Fruit fly (Drosophila melanogaster) whole organism: ENCODE data around the gene CG31549.

Experiments
- CG8478 ChIP-seq: fragments of >200 bp; optimal IDR thresholded peaks from 2 replicates; lab custom pipeline; 2018; ENCODE audit warnings: inconsistent platforms
- Dll ChIP-seq: fragments of >200 bp; optimal IDR thresholded peaks from 2 replicates; lab custom pipeline; 2017
- EcR ChIP-seq, 2 experiments: fragments of >200 bp; optimal IDR thresholded peaks; 2 replicates each; lab custom pipeline; 2017; ENCODE audit warnings: missing biosample characterization in 2 of 2, missing genetic modification characterization in 2 of 2, missing genetic modification reagents in 2 of 2
- pan ChIP-seq: fragments of >200 bp; optimal IDR thresholded peaks from 2 replicates; lab custom pipeline; 2017
- psq ChIP-seq: fragments of >200 bp; optimal IDR thresholded peaks from 2 replicates; lab custom pipeline; 2017
- usp ChIP-seq: fragments of >200 bp; optimal IDR thresholded peaks from 2 replicates; lab custom pipeline; 2017; ENCODE audit warnings: missing biosample characterization, missing genetic modification characterization, mixed read lengths

The CG31549 gene

dm6 chr3R:5632182-5632581 lies at the start of gene CG31549:
Gene CG31549 (plus strand): TSS chr3R:5632192.
- no peak for TF ChIP-seq Dll
- TF ChIP-seq usp (GFP tag; lab: Kevin White, UChicago) = no peak
- no peak for TF ChIP-seq EcR (GFP tag; optimal IDR thresholded peaks at IDR 0.05; lab: Kevin White, UChicago)
- TF ChIP-seq pan (lab: Kevin White, UChicago) = no peak
- no peak for TF ChIP-seq CG8478 (lab: Kevin White, UChicago)
- TF ChIP-seq psq = no peak

DNA sequence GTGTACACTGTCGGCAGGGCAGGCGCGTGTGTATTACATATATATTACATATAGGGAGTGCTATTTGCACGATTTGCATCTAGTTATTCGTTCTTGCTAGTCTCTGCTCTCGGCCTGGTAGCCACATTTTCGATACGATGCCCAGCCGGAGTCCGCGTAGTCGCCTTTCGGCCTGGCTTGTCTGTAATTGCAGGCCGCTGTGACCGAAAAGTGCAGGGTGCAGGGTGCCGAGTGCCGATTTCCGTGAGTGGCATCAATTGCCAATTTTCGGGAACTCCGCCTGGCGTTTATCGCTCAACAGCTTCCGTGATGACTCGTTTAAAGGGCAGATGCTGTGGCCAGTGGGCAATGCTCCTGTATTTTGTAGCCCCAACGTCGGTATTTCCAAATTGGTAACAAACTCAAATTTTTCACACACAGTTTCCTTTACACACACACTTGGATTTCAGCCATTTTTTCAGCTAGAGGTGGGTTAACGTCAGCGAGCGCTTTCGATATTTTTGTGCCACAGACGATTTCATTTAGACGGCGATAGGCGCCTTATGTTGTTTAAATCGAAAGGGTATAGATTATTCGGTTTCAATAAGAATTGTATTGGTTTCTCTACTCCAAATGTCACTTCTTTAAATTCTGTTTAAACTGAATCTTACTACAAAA lies 44.0 kb upstream of the CG31549 start, which contains the start of gene CG2926:
TSS of gene CG2926 (minus strand) at position 518 of the 657 bp plus-strand sequence.
- TF ChIP-seq Dll (no peak), psq (no peak), usp (GFP tag; lab: Kevin White, UChicago) (no peak), pan (lab: Kevin White, UChicago) (no peak), CG8478 (lab: Kevin White, UChicago) (no peak), EcR (GFP tag; optimal IDR thresholded peaks at IDR 0.05; lab: Kevin White, UChicago) (no peak)

dm6 chr3R:5588573-5588972 lies 43.4 kb upstream of the CG31549 start, which contains the start of gene PolZ2:
Gene PolZ2 (plus strand): TSS chr3R:5588873.
- no peak for TF ChIP-seq EcR (GFP tag; optimal IDR thresholded peaks at IDR 0.05; lab: Kevin White, UChicago)
- TF ChIP-seq psq = no peak
- TF ChIP-seq CG8478 (lab: Kevin White, UChicago) = no peak
- no peak for TF ChIP-seq pan (lab: Kevin White, UChicago)
- TF ChIP-seq Dll = no peak
- TF ChIP-seq usp (GFP tag; lab: Kevin White, UChicago) = no peak

DNA sequence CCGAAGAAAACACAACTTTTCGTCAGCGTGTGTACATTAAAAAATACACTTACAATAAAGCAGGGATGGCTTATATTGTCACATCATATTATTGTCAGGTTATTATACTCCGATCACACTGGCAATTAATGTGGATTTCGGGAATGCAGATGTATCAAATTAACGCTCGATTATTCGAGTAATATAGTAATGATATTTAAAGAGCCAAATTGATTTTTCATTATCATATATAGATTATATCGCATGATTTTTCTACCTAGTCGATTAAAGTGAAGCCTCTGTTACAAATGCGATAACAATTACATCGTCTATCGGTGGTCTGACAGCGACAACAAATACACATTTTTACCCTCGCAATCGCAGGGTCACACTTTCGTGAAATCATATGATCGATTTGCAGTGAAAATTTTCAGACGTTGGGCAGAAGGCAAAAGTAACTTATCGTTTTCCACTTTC lies 40.6 kb upstream of the CG31549 start, which contains the start of the genes noi and Vha26:
TSS of gene noi (minus strand) at position 62 of the 456 bp plus-strand sequence.
TSS of gene Vha26 (plus strand) at position 366 of the 456 bp plus-strand sequence.
- TF ChIP-seq usp (GFP tag; lab: Kevin White, UChicago) (no peak), psq (no peak), Dll (no peak), EcR (GFP tag; optimal IDR thresholded peaks at IDR 0.05; lab: Kevin White, UChicago) (no peak), CG8478 (lab: Kevin White, UChicago) (no peak), pan (lab: Kevin White, UChicago) (no peak)

dm6 chr3R:5592009-5592572 lies 39.9 kb upstream of the CG31549 start:
- TF ChIP-seq CG8478 (lab: Kevin White, UChicago) (peak; percentile 49), usp (GFP tag; lab: Kevin White, UChicago) (no peak), Dll (no peak), pan (lab: Kevin White, UChicago) (no peak)

DNA sequence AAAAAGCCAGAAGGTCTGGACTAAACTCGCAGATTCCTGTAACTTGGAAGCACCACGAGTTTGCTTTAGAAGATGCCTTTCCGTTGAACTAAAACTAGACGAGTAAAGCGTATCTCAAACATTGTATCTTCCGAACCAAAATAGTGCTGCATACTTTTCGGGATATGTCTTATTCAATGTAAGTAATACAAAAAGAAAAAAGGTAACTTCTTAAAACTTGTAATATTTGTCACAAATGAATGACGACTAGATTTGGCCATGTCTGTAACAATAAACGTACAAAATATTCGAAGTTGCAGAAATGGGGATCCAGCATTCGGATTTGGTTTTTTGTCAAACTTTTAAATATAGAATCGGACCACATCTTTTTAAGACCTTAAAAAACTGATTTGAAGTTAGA lies 37.1 kb upstream of the CG31549 start:
- TF ChIP-seq Dll (no peak), psq (no peak), pan (lab: Kevin White, UChicago) (no peak), usp (GFP tag; lab: Kevin White, UChicago) (no peak), CG8478 (lab: Kevin White, UChicago) (no peak), EcR (GFP tag; optimal IDR thresholded peaks at IDR 0.05; lab: Kevin White, UChicago) (no peak)

- TF ChIP-seq CG8478 (lab: Kevin White, UChicago) = no peak
- no peak for TF ChIP-seq pan (lab: Kevin White, UChicago)
- TF ChIP-seq psq = no peak
- TF ChIP-seq Dll = no peak
- peak in 1 of 2 experiments; percentile 15 for TF ChIP-seq EcR (GFP tag; optimal IDR thresholded peaks at IDR 0.05; lab: Kevin White, UChicago)
- no peak for TF ChIP-seq usp (GFP tag; lab: Kevin White, UChicago)
Observed at dm6 chr3R:5599521-5600360, 32.3 kb upstream of the CG31549 start.

DNA sequence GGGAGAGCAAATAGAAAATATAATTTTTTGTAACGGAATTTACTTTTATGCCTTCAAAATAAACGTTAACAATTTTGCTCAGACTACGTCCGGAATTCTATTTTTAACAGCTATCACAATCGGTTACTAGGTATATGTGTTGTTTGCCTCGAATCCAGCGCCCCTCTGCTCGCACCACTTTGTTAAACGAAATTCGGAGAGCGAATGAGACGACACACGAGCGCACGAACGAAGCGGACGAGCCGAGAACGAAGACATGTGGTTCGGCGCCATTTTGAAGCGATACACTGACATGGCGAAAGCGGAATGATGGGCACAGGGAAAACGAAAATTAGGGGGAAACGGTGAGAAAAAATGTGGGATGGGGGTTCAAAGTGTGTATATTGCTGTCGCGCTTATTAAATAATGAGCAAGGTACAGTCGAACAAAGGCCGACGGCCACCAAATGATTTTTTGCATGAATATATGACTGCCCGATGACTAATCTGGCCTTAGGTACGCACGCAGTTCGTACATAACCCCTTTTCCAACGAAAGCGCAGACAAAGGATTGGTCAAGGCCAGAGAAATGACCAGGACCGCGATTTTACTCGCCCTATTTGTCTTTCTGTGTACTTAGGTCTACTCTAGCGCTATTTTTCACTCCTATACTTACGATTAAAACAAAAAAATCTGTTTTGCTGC lies 31.5 kb upstream of the CG31549 start:
- TF ChIP-seq CG8478 (lab: Kevin White, UChicago) = no peak

DNA sequence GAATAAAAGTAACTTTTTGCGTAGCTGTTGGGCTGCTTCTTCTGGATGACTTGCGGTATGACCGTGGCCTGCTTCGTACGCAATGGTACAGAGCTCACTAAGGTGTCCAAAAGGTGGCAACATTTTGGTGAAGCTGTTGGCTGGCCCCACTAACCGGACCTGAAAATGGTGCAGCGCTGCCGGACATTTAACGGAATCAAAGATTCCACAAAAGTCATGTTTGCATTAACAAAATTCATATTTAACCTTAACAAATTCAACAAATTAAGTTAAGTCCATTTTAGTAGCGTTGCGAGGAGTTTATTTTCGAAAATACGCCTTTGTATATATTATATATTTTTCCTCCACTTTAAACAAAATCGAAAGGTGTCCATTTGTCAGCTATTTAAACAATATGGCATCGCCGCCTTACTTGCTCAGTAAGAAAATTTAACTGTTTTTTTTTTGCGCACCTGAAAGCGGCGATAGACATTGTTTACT lies 30.9 kb upstream of the CG31549 start, which contains the start of the genes kra and SecS:
TSS of gene kra (minus strand) at position 93 of the 480 bp plus-strand sequence.
TSS of gene SecS (plus strand) at position 390 of the 480 bp plus-strand sequence.
- no peak for TF ChIP-seq CG8478 (lab: Kevin White, UChicago)
- TF ChIP-seq usp (GFP tag; lab: Kevin White, UChicago) = no peak
- no peak for TF ChIP-seq psq
- no peak for TF ChIP-seq Dll
- no peak for TF ChIP-seq EcR (GFP tag; optimal IDR thresholded peaks at IDR 0.05; lab: Kevin White, UChicago)
- TF ChIP-seq pan (lab: Kevin White, UChicago) = no peak

- TF ChIP-seq CG8478 (lab: Kevin White, UChicago) (no peak), pan (lab: Kevin White, UChicago) (no peak), usp (GFP tag; lab: Kevin White, UChicago) (no peak), psq (no peak), EcR (GFP tag; optimal IDR thresholded peaks at IDR 0.05; lab: Kevin White, UChicago) (no peak), Dll (no peak)
Observed at dm6 chr3R:5606477-5606876, 25.5 kb upstream of the CG31549 start, which contains the start of gene asl. Gene asl (minus strand): TSS chr3R:5606543.

DNA sequence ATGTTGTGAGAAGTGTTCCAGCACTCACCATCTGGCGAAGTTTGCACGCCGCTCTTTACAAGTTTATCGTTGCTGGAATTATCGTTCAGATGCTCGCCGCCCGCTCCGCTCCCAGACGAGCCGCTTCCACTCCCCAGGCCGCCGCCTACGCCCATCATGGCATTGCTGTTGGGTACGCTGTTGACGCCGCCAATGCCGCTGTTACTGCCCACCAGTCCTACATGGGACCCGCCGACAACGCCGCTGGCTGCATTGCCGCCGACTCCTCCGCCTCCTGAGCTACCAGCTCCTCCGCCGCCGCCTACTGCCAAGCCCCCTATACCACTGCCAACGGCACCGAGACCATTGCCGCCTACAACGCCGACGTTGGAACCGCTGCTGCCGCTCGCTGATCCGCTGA lies 23.6 kb upstream of the CG31549 start:
- no peak for TF ChIP-seq usp (GFP tag; lab: Kevin White, UChicago)
- TF ChIP-seq Dll = no peak
